Worm (Caenorhabditis elegans) whole organism, L3 larva: Measurements from ENCODE around the gene C40H5.2.

Source experiments
- ama-1 ChIP-seq: fragments of 150-350 bp; optimal IDR thresholded peaks from 2 replicates; lab custom pipeline; 2018
- ceh-28 ChIP-seq: fragments of 150-350 bp; optimal IDR thresholded peaks from 2 replicates; lab custom pipeline; 2014; ENCODE audit warnings: missing biosample characterization, missing genetic modification reagents, missing genetic modification characterization
- elt-1 ChIP-seq: fragments of 150-350 bp; optimal IDR thresholded peaks from 2 replicates; lab custom pipeline; 2014; ENCODE audit warnings: missing biosample characterization, missing genetic modification characterization
- elt-2 ChIP-seq: sonication (generic microtip); optimal IDR thresholded peaks from 2 replicates; lab custom pipeline; 2016; ENCODE audit warnings: missing genetic modification reagents, mild to moderate bottlenecking, missing genetic modification characterization, missing compliant biosample characterization
- elt-3 ChIP-seq, 3 experiments: fragments of 150-350 bp in 1 of 3; sonication (generic microtip) in 2 of 3; optimal IDR thresholded peaks; 2 replicates in 2 of 3; 4 replicates in 1 of 3; lab custom pipeline; 2014 to 2017; ENCODE audit warnings: missing biosample characterization in 3 of 3, missing genetic modification characterization in 3 of 3
- fkh-10 ChIP-seq: sonication (generic microtip); optimal IDR thresholded peaks from 2 replicates; lab custom pipeline; 2017; ENCODE audit warnings: missing biosample characterization, missing genetic modification reagents, missing genetic modification characterization
- fkh-2 ChIP-seq: fragments of 150-350 bp; optimal IDR thresholded peaks from 2 replicates; lab custom pipeline; 2014; ENCODE audit warnings: missing biosample characterization, missing genetic modification reagents, missing genetic modification characterization
- nfya-1 ChIP-seq: sonication (generic microtip); optimal IDR thresholded peaks from 2 replicates; lab custom pipeline; 2017; ENCODE audit warnings: missing genetic modification characterization, mild to moderate bottlenecking, missing compliant biosample characterization, antibody characterized with exemption, moderate library complexity; ENCODE audit not compliant: insufficient read depth
- nhr-28 ChIP-seq: fragments of 150-350 bp; optimal IDR thresholded peaks from 2 replicates; lab custom pipeline; 2014; ENCODE audit warnings: missing biosample characterization, missing genetic modification characterization
- pqm-1 ChIP-seq: fragments of 150-350 bp; optimal IDR thresholded peaks from 2 replicates; lab custom pipeline; 2017; ENCODE audit warnings: missing biosample characterization, missing genetic modification characterization, inconsistent platforms
- skn-1 ChIP-seq: fragments of 150-350 bp; optimal IDR thresholded peaks from 2 replicates; lab custom pipeline; 2014; ENCODE audit warnings: missing biosample characterization, missing genetic modification characterization
- unc-39 ChIP-seq: sonication (generic microtip); optimal IDR thresholded peaks from 4 replicates; lab custom pipeline; 2017; ENCODE audit warnings: missing biosample characterization, missing genetic modification characterization
- ztf-4 ChIP-seq: fragments of 150-350 bp; optimal IDR thresholded peaks from 2 replicates; lab custom pipeline; 2014; ENCODE audit warnings: missing biosample characterization, missing genetic modification characterization

DNA sequence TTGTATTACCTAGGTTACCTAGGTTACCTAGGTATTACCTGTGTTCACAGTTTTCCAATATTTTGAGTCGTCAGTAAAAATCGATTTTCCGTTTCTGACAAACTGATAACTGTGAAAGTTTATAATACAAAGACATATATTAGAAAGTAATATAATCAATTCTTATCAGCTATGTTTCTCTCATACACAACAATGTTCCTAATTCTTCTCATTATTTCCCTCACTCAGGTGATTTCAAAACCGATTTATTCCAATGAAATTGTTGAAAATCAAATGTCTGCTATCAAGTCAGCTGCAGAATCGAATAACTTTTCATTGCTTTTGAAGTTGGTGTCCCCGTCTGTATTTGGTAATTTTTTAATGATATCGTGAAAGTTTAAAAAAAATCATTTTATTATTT lies 58.2 kb downstream of the C40H5.2 start, which contains the start of gene C34E11.4:
- TF ChIP-seq elt-1 (tag; lab: Kevin White, UChicago) (no peak), fkh-2 (no peak), nhr-28 (tag; lab: Kevin White, UChicago) (no peak), ztf-4 (tag; lab: Kevin White, UChicago) (no peak), elt-3 (tag; optimal IDR thresholded peaks at IDR 0.05; lab: Kevin White, UChicago) (no peak), elt-2 (tag; lab: Kevin White, UChicago) (peak; percentile 43), fkh-10 (GFP tag; lab: Kevin White, UChicago) (no peak), unc-39 (no peak), ama-1 (lab: Kevin White, UChicago) (no peak), skn-1 (tag; lab: Kevin White, UChicago) (no peak), pqm-1 (tag; lab: Kevin White, UChicago) (no peak), ceh-28 (tag; lab: Kevin White, UChicago) (no peak), nfya-1 (tag; lab: Kevin White, UChicago) (no peak)
